Fruit fly (Drosophila melanogaster) Kc167 (cell line): ENCODE data around the gene fabp.

Experiments
- Myc ChIP-seq: fragments of >200 bp; optimal IDR thresholded peaks from 2 replicates; lab custom pipeline; 2017; ENCODE audit warnings: missing external identifiers
- Sin3A ChIP-seq: fragments of >200 bp; optimal IDR thresholded peaks from 2 replicates; lab custom pipeline; 2018; ENCODE audit warnings: missing external identifiers
- insv ChIP-seq: fragments of >200 bp; optimal IDR thresholded peaks from 3 replicates; lab custom pipeline; 2018; ENCODE audit warnings: missing external identifiers

DNA sequence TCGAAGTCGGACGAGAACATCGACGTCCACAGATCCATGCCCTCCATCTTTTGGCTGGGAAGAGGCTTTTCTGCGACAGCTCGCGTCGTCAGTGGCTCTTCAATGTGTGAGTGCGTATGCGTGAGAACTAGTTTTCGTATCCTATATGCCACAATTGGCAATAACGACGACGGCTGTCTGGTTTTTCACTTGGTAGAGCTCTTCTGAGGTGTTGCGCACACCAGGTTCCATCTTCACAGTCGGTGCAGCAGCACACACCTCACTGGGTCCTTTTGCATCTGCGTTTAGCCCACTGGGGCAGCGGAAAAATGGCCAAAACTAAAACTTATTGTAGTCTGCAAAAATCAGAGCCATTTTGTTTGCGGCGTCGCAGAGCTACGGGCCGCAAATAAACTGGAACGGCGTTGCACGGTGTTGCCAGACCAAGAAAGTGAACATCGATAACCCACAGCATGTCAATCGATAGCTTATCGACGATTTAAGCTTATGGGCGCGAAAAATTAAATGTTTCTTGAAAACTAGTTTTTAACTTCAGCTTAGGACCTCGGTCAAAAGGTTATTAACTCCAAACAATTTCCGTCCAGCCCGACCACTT, 23.0 kb upstream of the fabp start, which contains the start of gene CG6791:
- TF ChIP-seq Myc (lab: Kevin White, UChicago) = no peak
- no peak for TF ChIP-seq Sin3A (lab: Kevin White, UChicago)
- no peak for TF ChIP-seq insv (lab: Kevin White, UChicago)
